Fruit fly (Drosophila melanogaster): ENCODE measurements around the gene Ir7e.

Gene Ir7e

DNA sequence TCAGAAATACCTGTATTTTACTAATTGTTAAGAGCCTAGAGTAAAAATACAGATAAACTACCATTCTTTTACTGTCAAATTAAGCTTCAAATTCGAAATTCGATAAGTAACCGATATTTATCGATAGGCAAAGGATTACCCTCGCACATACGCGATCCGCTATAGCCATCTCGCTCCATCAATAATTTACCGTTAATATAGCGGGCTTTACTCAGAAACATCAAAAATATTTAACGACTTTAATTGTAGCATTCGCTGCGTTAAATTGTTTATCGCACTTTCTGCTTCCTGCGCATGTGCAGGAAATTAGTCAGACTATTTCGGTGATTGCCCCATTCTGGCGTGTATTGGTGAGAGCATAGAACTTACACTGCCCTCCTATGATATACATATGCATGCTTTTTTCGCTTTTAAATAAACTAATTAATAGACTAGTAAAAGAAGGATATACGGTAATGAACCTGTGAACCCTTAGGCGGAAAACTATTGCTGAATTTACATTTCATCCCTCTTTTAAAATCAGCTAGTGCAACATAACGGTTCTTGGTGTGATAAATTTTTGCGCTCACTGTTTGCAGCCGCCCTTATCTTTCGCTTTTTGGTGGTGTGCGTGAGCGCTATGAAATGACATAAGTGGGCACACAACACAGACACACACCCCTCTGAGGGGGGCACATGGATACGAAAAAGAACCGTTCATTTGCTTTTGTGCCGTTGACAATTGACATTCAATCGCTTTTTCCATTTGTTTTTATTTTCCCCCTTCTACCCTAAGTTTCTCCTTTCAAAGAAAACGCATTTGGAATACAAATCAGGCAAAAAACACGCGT lies 27.0 kb upstream of the Ir7e start, which contains the start of the genes dpr14 and spidey (continued):
- TF ChIP-seq CG1603 (tag; optimal IDR thresholded peaks at IDR 0.05) = peak; percentile 92
- peak; percentile 57 for TF ChIP-seq Lhr (GFP tag; optimal IDR thresholded peaks at IDR 0.05)
- TF ChIP-seq CG6254 (GFP tag; optimal IDR thresholded peaks at IDR 0.05) = peak; percentile 79
- TF ChIP-seq TFAM (GFP tag; optimal IDR thresholded peaks at IDR 0.05) = peak; percentile 50
- peak; percentile 87 to 92 for TF ChIP-seq dpn (GFP tag; optimal IDR thresholded peaks at IDR 0.05)
- peak; percentile 81 for TF ChIP-seq trem (tag; optimal IDR thresholded peaks at IDR 0.05)
- TF ChIP-seq CG1529 (GFP tag; optimal IDR thresholded peaks at IDR 0.05) = peak; percentile 77
- peak; percentile 90 for TF ChIP-seq CG18619 (GFP tag; optimal IDR thresholded peaks at IDR 0.05)
- peak; percentile 48; the same call in 1 of the 3 replicates for TF ChIP-seq otp (GFP tag; IDR thresholded peaks at IDR 0.05)
- peak; percentile 66 for TF ChIP-seq E2f2 (GFP tag; IDR thresholded peaks at IDR 0.05)
- peak; percentile 88 for TF ChIP-seq Hsf (GFP tag; optimal IDR thresholded peaks at IDR 0.05)
- peak; percentile 78 for TF ChIP-seq twi (tag; optimal IDR thresholded peaks at IDR 0.05)
- TF ChIP-seq ara (GFP tag; IDR thresholded peaks at IDR 0.05) = peak; percentile 77
- peak; percentile 83 for TF ChIP-seq Camta (GFP tag; optimal IDR thresholded peaks at IDR 0.05)
- TF ChIP-seq CG9215 (GFP tag; IDR thresholded peaks at IDR 0.05) = peak; percentile 86
- peak; percentile 93 for TF ChIP-seq HHEX (GFP tag; optimal IDR thresholded peaks at IDR 0.05)
- peak; percentile 71 for TF ChIP-seq CG18011 (GFP tag; optimal IDR thresholded peaks at IDR 0.05)
- peak; percentile 86 for TF ChIP-seq Sox100B (GFP tag; optimal IDR thresholded peaks at IDR 0.05)
- TF ChIP-seq Lim3 (GFP tag; IDR thresholded peaks at IDR 0.05) = peak; percentile 35; the same call in 1 of the 2 replicates
- TF ChIP-seq Scr (GFP tag; IDR thresholded peaks at IDR 0.05; ENCODE audit: partially characterized antibody) = peak; percentile 55
- peak; percentile 81 for TF ChIP-seq Chrac-16 (GFP tag; optimal IDR thresholded peaks at IDR 0.05)
- TF ChIP-seq HLHmδ (GFP tag; optimal IDR thresholded peaks at IDR 0.05) = no peak
- TF ChIP-seq CG1832 (GFP tag; optimal IDR thresholded peaks at IDR 0.05) = no peak
- peak; percentile 93 for TF ChIP-seq Fer3 (tag; optimal IDR thresholded peaks at IDR 0.05)
- TF ChIP-seq CG11723 (GFP tag; optimal IDR thresholded peaks at IDR 0.05) = peak; percentile 80
- peak; percentile 75 for TF ChIP-seq rib (GFP tag; IDR thresholded peaks at IDR 0.05)
- peak in 1 of 3 experiments; percentile 76 for TF ChIP-seq lola (GFP tag; optimal IDR thresholded peaks at IDR 0.05)
- peak; percentile 42 for TF ChIP-seq CG4360 (GFP tag; IDR thresholded peaks at IDR 0.05)
- TF ChIP-seq CG8388 (GFP tag; optimal IDR thresholded peaks at IDR 0.05) = peak; percentile 100
- TF ChIP-seq D (optimal IDR thresholded peaks at IDR 0.05) = no peak
- peak; percentile 86 for TF ChIP-seq D (GFP tag; optimal IDR thresholded peaks at IDR 0.05)
- peak; percentile 46; the same call in 1 of the 2 replicates for TF ChIP-seq sens-2 (GFP tag; IDR thresholded peaks at IDR 0.05)
- peak; percentile 82 for TF ChIP-seq zfh2 (GFP tag; optimal IDR thresholded peaks at IDR 0.05)
- TF ChIP-seq lilli (GFP tag; optimal IDR thresholded peaks at IDR 0.05) = peak; percentile 92
- TF ChIP-seq bigmax (GFP tag; optimal IDR thresholded peaks at IDR 0.05) = peak; percentile 36
- peak; percentile 91 for TF ChIP-seq E2f1 (GFP tag; IDR thresholded peaks at IDR 0.05)
- TF ChIP-seq Nf-YB (GFP tag; optimal IDR thresholded peaks at IDR 0.05) = peak; percentile 74
- peak; percentile 86 for TF ChIP-seq CG17361 (GFP tag; IDR thresholded peaks at IDR 0.05)
- TF ChIP-seq mld (GFP tag; IDR thresholded peaks at IDR 0.05; ENCODE audit: partially characterized antibody) = no peak
- TF ChIP-seq CG30020 (tag; optimal IDR thresholded peaks at IDR 0.05) = peak; percentile 56
- TF ChIP-seq crc (GFP tag; optimal IDR thresholded peaks at IDR 0.05) = peak; percentile 73
- TF ChIP-seq CG43689 (GFP tag; IDR thresholded peaks at IDR 0.05) = peak; percentile 46; the same call in 1 of the 2 replicates
- TF ChIP-seq NK7.1 (GFP tag; optimal IDR thresholded peaks at IDR 0.05) = peak; percentile 38
- TF ChIP-seq HLH4C (GFP tag; IDR thresholded peaks at IDR 0.05; ENCODE audit: partially characterized antibody) = peak; percentile 62; the same call in 2 of the 3 replicates
- peak; percentile 89 for TF ChIP-seq ATbp (GFP tag; optimal IDR thresholded peaks at IDR 0.05)
- TF ChIP-seq mirr (GFP tag; optimal IDR thresholded peaks at IDR 0.05) = peak; percentile 88
- peak; percentile 91 for TF ChIP-seq Atf6 (GFP tag; IDR thresholded peaks at IDR 0.05)
- TF ChIP-seq lmd (GFP tag; IDR thresholded peaks at IDR 0.05) = peak; percentile 91
